Fruit fly (Drosophila melanogaster) whole organism, embryonic: ENCODE results near the gene DCTN1-p150.
A peak's percentile ranks its signal among the peaks of the same experiment; 100 is the strongest.

Source experiments
- Blimp-1 ChIP-seq: fragments of 200-800 bp; sonication (Bioruptor generic); optimal IDR thresholded peaks from 3 replicates; lab custom pipeline; 2018; ENCODE audit warnings: missing biosample characterization, missing genetic modification characterization, mild to moderate bottlenecking, moderate library complexity, missing genetic modification reagents
- CG10267 ChIP-seq: fragments of 200-800 bp; sonication (Bioruptor generic); optimal IDR thresholded peaks from 2 replicates; lab custom pipeline; 2018; ENCODE audit warnings: missing biosample characterization, mild to moderate bottlenecking, missing genetic modification characterization, moderate library complexity
- CG11696 ChIP-seq: fragments of 200-800 bp; sonication (Bioruptor generic); IDR thresholded peaks from 2 replicates; pipeline ENCODE4 v1.3.6; 2022; ENCODE audit warnings: missing biosample characterization, missing genetic modification characterization
- CG12769 ChIP-seq: fragments of 200-800 bp; sonication (Bioruptor generic); optimal IDR thresholded peaks from 2 replicates; lab custom pipeline; 2019; ENCODE audit warnings: missing biosample characterization, mild to moderate bottlenecking, missing genetic modification characterization, moderate library complexity
- CG12942 ChIP-seq: fragments of 200-800 bp; sonication (Bioruptor generic); optimal IDR thresholded peaks from 3 replicates; lab custom pipeline; 2016; ENCODE audit warnings: missing biosample characterization, missing genetic modification characterization
- CG13624 ChIP-seq: fragments of 200-800 bp; sonication (Bioruptor generic); optimal IDR thresholded peaks from 2 replicates; lab custom pipeline; 2016; ENCODE audit warnings: missing biosample characterization, missing genetic modification characterization
- CG16815 ChIP-seq: fragments of 200-800 bp; sonication (Bioruptor generic); optimal IDR thresholded peaks from 3 replicates; lab custom pipeline; 2017; ENCODE audit warnings: missing biosample characterization, mild to moderate bottlenecking, missing genetic modification characterization
- CG3847 ChIP-seq: fragments of 200-800 bp; sonication (Bioruptor generic); IDR thresholded peaks from 2 replicates; pipeline ENCODE4 v1.3.6; 2022; ENCODE audit warnings: missing biosample characterization, missing genetic modification characterization
- CG3995 ChIP-seq: fragments of 200-800 bp; sonication (Bioruptor generic); optimal IDR thresholded peaks from 3 replicates; lab custom pipeline; 2016; ENCODE audit warnings: missing biosample characterization, missing genetic modification characterization
- CG4424 ChIP-seq: fragments of 200-800 bp; sonication (Bioruptor generic); optimal IDR thresholded peaks from 3 replicates; lab custom pipeline; 2016; ENCODE audit warnings: missing biosample characterization, missing genetic modification characterization
- CG4820 ChIP-seq: fragments of 200-800 bp; sonication (Bioruptor generic); optimal IDR thresholded peaks from 3 replicates; lab custom pipeline; 2016; ENCODE audit warnings: missing biosample characterization, missing genetic modification characterization
- CG8281 ChIP-seq: fragments of 200-800 bp; sonication (Bioruptor generic); optimal IDR thresholded peaks from 2 replicates; lab custom pipeline; 2018; ENCODE audit warnings: missing biosample characterization, mild to moderate bottlenecking, missing genetic modification characterization, moderate library complexity
- CG8765 ChIP-seq: fragments of 200-800 bp; sonication (Bioruptor generic); IDR thresholded peaks from 2 replicates; pipeline ENCODE4 v1.3.6; 2022; ENCODE audit warnings: missing biosample characterization, missing genetic modification characterization
- CG9932 ChIP-seq: fragments of 200-800 bp; sonication (Bioruptor generic); IDR thresholded peaks from 2 replicates; pipeline ENCODE4 v1.3.6; 2022; ENCODE audit warnings: missing biosample characterization, missing genetic modification characterization
- Dp ChIP-seq: fragments of 200-800 bp; sonication (Bioruptor generic); optimal IDR thresholded peaks from 2 replicates; lab custom pipeline; 2018; ENCODE audit warnings: missing biosample characterization, mild to moderate bottlenecking, missing genetic modification characterization, moderate library complexity
- Drgx ChIP-seq: fragments of 200-800 bp; sonication (Bioruptor generic); IDR thresholded peaks from 2 replicates; pipeline ENCODE4 v1.3.6; 2022; ENCODE audit warnings: missing biosample characterization, missing genetic modification characterization
- Hr3 ChIP-seq: fragments of 200-800 bp; sonication (Bioruptor generic); optimal IDR thresholded peaks from 3 replicates; lab custom pipeline; 2016; ENCODE audit warnings: missing biosample characterization, missing genetic modification characterization
- Jarid2 ChIP-seq: fragments of 200-800 bp; sonication (Bioruptor generic); optimal IDR thresholded peaks from 3 replicates; lab custom pipeline; 2017; ENCODE audit warnings: mild to moderate bottlenecking, missing biosample characterization, missing genetic modification reagents, missing genetic modification characterization
- MBD-R2 ChIP-seq: fragments of 200-800 bp; sonication (Bioruptor generic); IDR thresholded peaks from 2 replicates; pipeline ENCODE4 v1.3.6; 2022; ENCODE audit warnings: missing biosample characterization, missing genetic modification characterization
- NFAT ChIP-seq: fragments of 200-800 bp; sonication (Bioruptor generic); IDR thresholded peaks from 2 replicates; pipeline ENCODE4 v1.3.6; 2022; ENCODE audit warnings: missing biosample characterization, missing genetic modification characterization
- Neu2 ChIP-seq: fragments of 200-800 bp; sonication (Bioruptor generic); optimal IDR thresholded peaks from 3 replicates; lab custom pipeline; 2016; ENCODE audit warnings: missing biosample characterization, missing genetic modification characterization, borderline replicate concordance
- Optix ChIP-seq: fragments of 200-800 bp; sonication (Bioruptor generic); IDR thresholded peaks from 3 replicates; pipeline ENCODE4 v1.3.6; 2022; ENCODE audit warnings: missing biosample characterization, missing genetic modification characterization
- amos ChIP-seq: fragments of 200-800 bp; sonication (Bioruptor generic); IDR thresholded peaks from 2 replicates; pipeline ENCODE4 v1.3.6; 2022; ENCODE audit warnings: missing biosample characterization, missing genetic modification characterization; ENCODE audit not compliant: partially characterized antibody
- ase ChIP-seq: fragments of 200-800 bp; sonication (Bioruptor generic); IDR thresholded peaks from 3 replicates; pipeline ENCODE4 v1.3.6; 2022; ENCODE audit warnings: missing biosample characterization, missing genetic modification characterization
- bigmax ChIP-seq: fragments of 200-800 bp; sonication (Bioruptor generic); optimal IDR thresholded peaks from 2 replicates; lab custom pipeline; 2018; ENCODE audit warnings: missing biosample characterization, mild to moderate bottlenecking, missing genetic modification characterization
- cg ChIP-seq: fragments of 200-800 bp; sonication (Bioruptor generic); optimal IDR thresholded peaks from 3 replicates; lab custom pipeline; 2019; ENCODE audit warnings: missing biosample characterization, mild to moderate bottlenecking, missing genetic modification characterization, moderate library complexity
- corto ChIP-seq: fragments of 200-800 bp; sonication (Bioruptor generic); optimal IDR thresholded peaks from 2 replicates; lab custom pipeline; 2016; ENCODE audit warnings: missing biosample characterization, mild to moderate bottlenecking, missing genetic modification characterization, moderate library complexity
- cwo ChIP-seq: fragments of 200-800 bp; sonication (Bioruptor generic); optimal IDR thresholded peaks from 3 replicates; lab custom pipeline; 2017; ENCODE audit warnings: missing biosample characterization, missing genetic modification characterization, mild to moderate bottlenecking, moderate library complexity, missing genetic modification reagents
- dpn ChIP-seq, 2 experiments: fragments of 200-800 bp; sonication (Bioruptor generic); optimal IDR thresholded peaks; 3 replicates each; lab custom pipeline; 2016; ENCODE audit warnings: missing biosample characterization in 2 of 2, missing genetic modification characterization in 2 of 2
- gsb-n ChIP-seq: fragments of 200-800 bp; sonication (Bioruptor generic); optimal IDR thresholded peaks from 3 replicates; lab custom pipeline; 2018; ENCODE audit warnings: missing biosample characterization, mild to moderate bottlenecking, missing genetic modification characterization
- ind ChIP-seq: fragments of 200-800 bp; sonication (Bioruptor generic); optimal IDR thresholded peaks from 3 replicates; lab custom pipeline; 2016; ENCODE audit warnings: missing biosample characterization, missing genetic modification characterization
- ken ChIP-seq: fragments of 200-800 bp; sonication (Bioruptor generic); IDR thresholded peaks from 3 replicates; pipeline ENCODE4 v1.3.6; 2022; ENCODE audit warnings: missing biosample characterization, missing genetic modification characterization
- lab ChIP-seq: fragments of 200-800 bp; sonication (Bioruptor generic); optimal IDR thresholded peaks from 3 replicates; lab custom pipeline; 2017; ENCODE audit warnings: missing biosample characterization, missing genetic modification characterization, mild to moderate bottlenecking, moderate library complexity, missing genetic modification reagents
- mld ChIP-seq: fragments of 200-800 bp; sonication (Bioruptor generic); IDR thresholded peaks from 3 replicates; pipeline ENCODE4 v1.3.6; 2022; ENCODE audit warnings: missing biosample characterization, missing genetic modification characterization; ENCODE audit not compliant: partially characterized antibody
- onecut ChIP-seq: fragments of 200-800 bp; sonication (Bioruptor generic); IDR thresholded peaks from 2 replicates; pipeline ENCODE4 v1.3.6; 2022; ENCODE audit warnings: missing biosample characterization, missing genetic modification characterization
- pho ChIP-seq: fragments of 200-800 bp; sonication (Bioruptor generic); optimal IDR thresholded peaks from 2 replicates; lab custom pipeline; 2016; ENCODE audit warnings: missing biosample characterization, missing genetic modification characterization
- phol ChIP-seq: fragments of 200-800 bp; sonication (Bioruptor generic); optimal IDR thresholded peaks from 3 replicates; lab custom pipeline; 2018; ENCODE audit warnings: missing biosample characterization, mild to moderate bottlenecking, missing genetic modification characterization, moderate library complexity
- pzg ChIP-seq: fragments of 200-800 bp; sonication (Bioruptor generic); optimal IDR thresholded peaks from 3 replicates; lab custom pipeline; 2018; ENCODE audit warnings: missing biosample characterization, mild to moderate bottlenecking, missing genetic modification characterization, moderate library complexity
- repo ChIP-seq: fragments of 200-800 bp; sonication (Bioruptor generic); optimal IDR thresholded peaks from 2 replicates; lab custom pipeline; 2016; ENCODE audit warnings: missing biosample characterization, missing genetic modification characterization
- sens-2 ChIP-seq: fragments of 200-800 bp; sonication (Bioruptor generic); IDR thresholded peaks from 2 replicates; pipeline ENCODE4 v1.3.6; 2022; ENCODE audit warnings: missing biosample characterization, missing genetic modification characterization
- sim ChIP-seq: fragments of 200-800 bp; sonication (Bioruptor generic); IDR thresholded peaks from 2 replicates; pipeline ENCODE4 v1.3.6; 2022; ENCODE audit warnings: missing biosample characterization, missing genetic modification characterization
- sug ChIP-seq: fragments of 200-800 bp; optimal IDR thresholded peaks from 2 replicates; lab custom pipeline; 2019; ENCODE audit warnings: missing biosample characterization, mild to moderate bottlenecking, missing genetic modification characterization, moderate library complexity

The DCTN1-p150 gene

dm6 chr3L:13928769-13929594 lies at the start of gene DCTN1-p150, which contains the start of gene CG8833 (continued):
- TF ChIP-seq sens-2 (GFP tag; lab: Robert Waterston, UW): no peak
- no peak for TF ChIP-seq Jarid2 (GFP tag; lab: Kevin White, UChicago)
- TF ChIP-seq phol (tag; lab: Kevin White, UChicago): peak; percentile 39
- TF ChIP-seq CG11696: no peak
- TF ChIP-seq ind (GFP tag; lab: Kevin White, UChicago): peak; percentile 48
- TF ChIP-seq cg (GFP tag; lab: Kevin White, UChicago): no peak
- TF ChIP-seq CG3847: peak; percentile 39; the same call in 1 of the 2 replicates
- peak; percentile 47 for TF ChIP-seq Hr3
- TF ChIP-seq NFAT (GFP tag; lab: Robert Waterston, UW): peak; percentile 41; the same call in 1 of the 2 replicates
- peak; percentile 65 for TF ChIP-seq amos (GFP tag; lab: Robert Waterston, UW)
- no peak for TF ChIP-seq corto (GFP tag; lab: Kevin White, UChicago)
- no peak for TF ChIP-seq mld
- peak; percentile 0 for TF ChIP-seq CG16815 (GFP tag; lab: Kevin White, UChicago)
- no peak for TF ChIP-seq cwo (GFP tag; lab: Kevin White, UChicago)
- peak; percentile 12; the same call in 1 of the 2 replicates for TF ChIP-seq CG8765 (GFP tag; lab: Robert Waterston, UW)
- TF ChIP-seq CG3995: peak; percentile 96
- TF ChIP-seq ken (GFP tag; lab: Robert Waterston, UW): 0 out of 3 replicates have a peak, but pooled peaks have one; percentile 18
- peak; percentile 13 for TF ChIP-seq CG13624
- peak; percentile 42 to 51 for TF ChIP-seq dpn (GFP tag; optimal IDR thresholded peaks at IDR 0.05; lab: Kevin White, UChicago)
- peak; percentile 53 for TF ChIP-seq CG4820 (GFP tag; lab: Kevin White, UChicago)
- TF ChIP-seq Drgx (GFP tag; lab: Robert Waterston, UW): no peak
- TF ChIP-seq onecut: no peak
- TF ChIP-seq gsb-n (tag; lab: Kevin White, UChicago): peak; percentile 14
- TF ChIP-seq CG9932 (GFP tag; lab: Robert Waterston, UW): peak; percentile 82
- peak; percentile 44; the same call in 1 of the 3 replicates for TF ChIP-seq ase (GFP tag; lab: Robert Waterston, UW)
- no peak for TF ChIP-seq Dp
- TF ChIP-seq CG4424 (GFP tag; lab: Kevin White, UChicago): peak; percentile 57
- peak; percentile 28 for TF ChIP-seq CG12942 (GFP tag; lab: Kevin White, UChicago)
- TF ChIP-seq Neu2 (GFP tag; lab: Kevin White, UChicago): no peak
- peak; percentile 37 for TF ChIP-seq pho (GFP tag; lab: Kevin White, UChicago)

- no peak for TF ChIP-seq Optix (GFP tag; lab: Robert Waterston, UW)
- TF ChIP-seq bigmax (GFP tag; lab: Kevin White, UChicago): no peak
- peak; percentile 95 for TF ChIP-seq CG8281 (tag; lab: Kevin White, UChicago)
- TF ChIP-seq Hr3: no peak
- no peak for TF ChIP-seq sim (GFP tag; lab: Robert Waterston, UW)
- TF ChIP-seq pzg (GFP tag; lab: Kevin White, UChicago): no peak
- no peak for TF ChIP-seq MBD-R2 (GFP tag; lab: Robert Waterston, UW)
- no peak for TF ChIP-seq repo
- TF ChIP-seq ase (GFP tag; lab: Robert Waterston, UW): no peak
- no peak for TF ChIP-seq sug (tag; lab: Kevin White, UChicago)
- TF ChIP-seq lab: no peak
- peak; percentile 77 for TF ChIP-seq CG12769 (tag; lab: Kevin White, UChicago)
- no peak for TF ChIP-seq Blimp-1 (GFP tag; lab: Kevin White, UChicago)
- TF ChIP-seq CG10267 (tag; lab: Kevin White, UChicago): no peak
- TF ChIP-seq, all 482 proteins: peak for 2
Observed at dm6 chr3L:13881555-13881954, 47.6 kb upstream of the DCTN1-p150 start.
